Fruit fly (Drosophila melanogaster) whole organism, pupa: Measurements from ENCODE around the gene CG5973.

Experiments
- CG12605 ChIP-seq: fragments of 200-800 bp; sonication (Bioruptor generic); IDR thresholded peaks from 2 replicates; pipeline ENCODE4 v1.3.6; 2022; ENCODE audit warnings: missing biosample characterization, missing genetic modification characterization
- CG34367 ChIP-seq: fragments of 200-800 bp; sonication (Bioruptor generic); optimal IDR thresholded peaks from 2 replicates; lab custom pipeline; 2018; ENCODE audit warnings: missing biosample characterization, mild to moderate bottlenecking, missing genetic modification characterization
- CG4496 ChIP-seq: fragments of 200-800 bp; sonication (Bioruptor generic); IDR thresholded peaks from 3 replicates; pipeline ENCODE4 v1.3.6; 2022; ENCODE audit warnings: missing biosample characterization, missing genetic modification characterization
- CG9948 ChIP-seq: fragments of 200-800 bp; sonication (Bioruptor generic); optimal IDR thresholded peaks from 2 replicates; lab custom pipeline; 2018; ENCODE audit warnings: missing biosample characterization, mild to moderate bottlenecking, missing genetic modification characterization, moderate library complexity
- EcR ChIP-seq: fragments of 200-800 bp; sonication (Bioruptor generic); optimal IDR thresholded peaks from 3 replicates; lab custom pipeline; 2019; ENCODE audit warnings: missing biosample characterization, missing genetic modification characterization, mild to moderate bottlenecking, moderate library complexity, missing genetic modification reagents
- Ets98B ChIP-seq: fragments of 200-800 bp; sonication (Bioruptor generic); IDR thresholded peaks from 2 replicates; pipeline ENCODE4 v1.3.6; 2022; ENCODE audit warnings: missing biosample characterization, missing genetic modification characterization
- Pif1A ChIP-seq: fragments of 200-800 bp; sonication (Bioruptor generic); optimal IDR thresholded peaks from 3 replicates; lab custom pipeline; 2016; ENCODE audit warnings: missing biosample characterization, missing genetic modification characterization
- gl ChIP-seq: fragments of 200-800 bp; sonication (Bioruptor generic); optimal IDR thresholded peaks from 2 replicates; lab custom pipeline; 2018; ENCODE audit warnings: missing biosample characterization, mild to moderate bottlenecking, missing genetic modification characterization
- rn ChIP-seq: fragments of 200-800 bp; sonication (Bioruptor generic); IDR thresholded peaks from 2 replicates; pipeline ENCODE4 v1.3.6; 2022; ENCODE audit warnings: missing biosample characterization, missing genetic modification characterization

dm6 chr2L:7396962-7397361, 40.3 kb upstream of the CG5973 start:
- TF ChIP-seq Pif1A (GFP tag; lab: Kevin White, UChicago) = peak; percentile 79
- peak; percentile 35; the same call in 1 of the 2 replicates for TF ChIP-seq rn
- peak; percentile 53 for TF ChIP-seq CG34367 (tag; lab: Kevin White, UChicago)
- peak; percentile 65 for TF ChIP-seq gl (tag; lab: Kevin White, UChicago)
- TF ChIP-seq Ets98B (GFP tag; lab: Robert Waterston, UW) = peak; percentile 83
- TF ChIP-seq CG12605 (GFP tag; lab: Robert Waterston, UW) = peak; percentile 39; the same call in 1 of the 2 replicates
- TF ChIP-seq EcR (GFP tag; lab: Kevin White, UChicago) = no peak
- TF ChIP-seq CG9948 (tag; lab: Kevin White, UChicago) = peak; percentile 68
- peak; percentile 90 for TF ChIP-seq CG4496 (GFP tag; lab: Robert Waterston, UW)
